Fruit fly (Drosophila melanogaster) whole organism, embryonic: Measurements from ENCODE around the gene Spn75F.

ENCODE experiments used
- ATbp ChIP-seq: fragments of 200-800 bp; sonication (Bioruptor generic); optimal IDR thresholded peaks from 2 replicates; lab custom pipeline; 2017; ENCODE audit warnings: missing biosample characterization, mild to moderate bottlenecking, missing genetic modification characterization, missing genetic modification reagents
- Adf1 ChIP-seq: fragments of 200-800 bp; sonication (Bioruptor generic); IDR thresholded peaks from 2 replicates; pipeline ENCODE4 v1.3.6; 2022; ENCODE audit warnings: missing biosample characterization, missing genetic modification characterization
- Atf-2 ChIP-seq: fragments of 200-800 bp; sonication (Bioruptor generic); optimal IDR thresholded peaks from 2 replicates; lab custom pipeline; 2016; ENCODE audit warnings: missing biosample characterization, missing genetic modification characterization
- Awh ChIP-seq: fragments of 200-800 bp; sonication (Bioruptor generic); IDR thresholded peaks from 2 replicates; pipeline ENCODE4, ENCODE4 v1.3.6; 2022; ENCODE audit warnings: missing biosample characterization, missing genetic modification characterization
- Blimp-1 ChIP-seq: fragments of 200-800 bp; sonication (Bioruptor generic); optimal IDR thresholded peaks from 3 replicates; lab custom pipeline; 2018; ENCODE audit warnings: missing biosample characterization, missing genetic modification characterization, mild to moderate bottlenecking, moderate library complexity, missing genetic modification reagents
- CG10462 ChIP-seq: fragments of 200-800 bp; sonication (Bioruptor generic); optimal IDR thresholded peaks from 2 replicates; lab custom pipeline; 2016; ENCODE audit warnings: missing biosample characterization, missing genetic modification characterization
- CG10959 ChIP-seq: fragments of 200-800 bp; sonication (Bioruptor generic); IDR thresholded peaks from 2 replicates; pipeline ENCODE4 v1.3.6; 2022; ENCODE audit warnings: missing biosample characterization, missing genetic modification characterization
- CG11247 ChIP-seq: fragments of 200-800 bp; sonication (Bioruptor generic); IDR thresholded peaks from 2 replicates; pipeline ENCODE4 v1.3.6; 2022; ENCODE audit warnings: missing biosample characterization, missing genetic modification characterization
- CG11456 ChIP-seq: fragments of 200-800 bp; sonication (Bioruptor generic); IDR thresholded peaks from 3 replicates; pipeline ENCODE4 v1.3.6; 2022; ENCODE audit warnings: missing biosample characterization, missing genetic modification characterization
- CG11696 ChIP-seq: fragments of 200-800 bp; sonication (Bioruptor generic); IDR thresholded peaks from 2 replicates; pipeline ENCODE4 v1.3.6; 2022; ENCODE audit warnings: missing biosample characterization, missing genetic modification characterization
- CG12219 ChIP-seq: fragments of 200-800 bp; sonication (Bioruptor generic); optimal IDR thresholded peaks from 3 replicates; lab custom pipeline; 2018; ENCODE audit warnings: missing biosample characterization, mild to moderate bottlenecking, missing genetic modification characterization
- CG13424 ChIP-seq: fragments of 200-800 bp; sonication (Bioruptor generic); optimal IDR thresholded peaks from 2 replicates; lab custom pipeline; 2019; ENCODE audit warnings: missing biosample characterization, mild to moderate bottlenecking, missing genetic modification characterization, moderate library complexity
- CG13775 ChIP-seq: fragments of 200-800 bp; sonication (Bioruptor generic); optimal IDR thresholded peaks from 3 replicates; lab custom pipeline; 2017; ENCODE audit warnings: missing biosample characterization, mild to moderate bottlenecking, missing genetic modification characterization
- CG14050 ChIP-seq: fragments of 200-800 bp; sonication (Bioruptor generic); IDR thresholded peaks from 3 replicates; pipeline ENCODE4 v1.3.6; 2022; ENCODE audit warnings: missing biosample characterization, missing genetic modification characterization
- CG15514 ChIP-seq: fragments of 200-800 bp; sonication (Bioruptor generic); optimal IDR thresholded peaks from 3 replicates; lab custom pipeline; 2017; ENCODE audit warnings: missing biosample characterization, missing genetic modification characterization, mild to moderate bottlenecking, moderate library complexity, missing genetic modification reagents
- CG1603 ChIP-seq: fragments of 200-800 bp; sonication (Bioruptor generic); optimal IDR thresholded peaks from 2 replicates; lab custom pipeline; 2019; ENCODE audit warnings: missing biosample characterization, mild to moderate bottlenecking, missing genetic modification characterization, moderate library complexity
- CG17328 ChIP-seq: fragments of 200-800 bp; sonication (Bioruptor generic); IDR thresholded peaks from 2 replicates; pipeline ENCODE4 v1.3.6; 2022; ENCODE audit warnings: missing biosample characterization, missing genetic modification characterization
- CG2889 ChIP-seq: fragments of 200-800 bp; sonication (Bioruptor generic); IDR thresholded peaks from 3 replicates; pipeline ENCODE4 v1.3.6; 2022; ENCODE audit warnings: missing biosample characterization, missing genetic modification characterization
- CG4360 ChIP-seq: fragments of 200-800 bp; sonication (Bioruptor generic); IDR thresholded peaks from 2 replicates; pipeline ENCODE4 v1.3.6; 2022; ENCODE audit warnings: missing biosample characterization, missing genetic modification characterization
- CG7271 ChIP-seq: fragments of 200-800 bp; sonication (Bioruptor generic); optimal IDR thresholded peaks from 2 replicates; lab custom pipeline; 2018; ENCODE audit warnings: missing biosample characterization, mild to moderate bottlenecking, missing genetic modification characterization, moderate library complexity
- CG9609 ChIP-seq: fragments of 200-800 bp; sonication (Bioruptor generic); optimal IDR thresholded peaks from 3 replicates; lab custom pipeline; 2016; ENCODE audit warnings: missing biosample characterization, missing genetic modification characterization
- CTCF ChIP-seq: fragments of 200-800 bp; sonication (Bioruptor generic); optimal IDR thresholded peaks from 2 replicates; lab custom pipeline; 2017; ENCODE audit warnings: missing biosample characterization, mild to moderate bottlenecking, missing genetic modification characterization, moderate library complexity
- Dek ChIP-seq: fragments of 200-800 bp; sonication (Bioruptor generic); optimal IDR thresholded peaks from 3 replicates; lab custom pipeline; 2019; ENCODE audit warnings: missing biosample characterization, mild to moderate bottlenecking, missing genetic modification characterization, moderate library complexity
- Ets97D ChIP-seq: fragments of 200-800 bp; sonication (Bioruptor generic); optimal IDR thresholded peaks from 3 replicates; lab custom pipeline; 2016; ENCODE audit warnings: missing biosample characterization, missing genetic modification characterization
- HHEX ChIP-seq: fragments of 200-800 bp; sonication (Bioruptor generic); optimal IDR thresholded peaks from 3 replicates; lab custom pipeline; 2017; ENCODE audit warnings: missing biosample characterization, mild to moderate bottlenecking, missing genetic modification characterization, missing genetic modification reagents
- Hr78 ChIP-seq, 2 experiments: fragments of 200-800 bp in 1 of 2; fragments of >200 bp in 1 of 2; sonication (Bioruptor generic) in 1 of 2; optimal IDR thresholded peaks; 2 replicates each; lab custom pipeline; 2017 to 2019; ENCODE audit warnings: missing biosample characterization in 2 of 2, missing genetic modification characterization in 2 of 2, mild to moderate bottlenecking in 1 of 2, moderate library complexity in 1 of 2
- MBD-R2 ChIP-seq: fragments of 200-800 bp; sonication (Bioruptor generic); IDR thresholded peaks from 2 replicates; pipeline ENCODE4 v1.3.6; 2022; ENCODE audit warnings: missing biosample characterization, missing genetic modification characterization
- Nf-YB ChIP-seq: fragments of 200-800 bp; sonication (Bioruptor generic); optimal IDR thresholded peaks from 3 replicates; lab custom pipeline; 2019; ENCODE audit warnings: missing biosample characterization, mild to moderate bottlenecking, missing genetic modification characterization, moderate library complexity
- Optix ChIP-seq: fragments of 200-800 bp; sonication (Bioruptor generic); IDR thresholded peaks from 3 replicates; pipeline ENCODE4 v1.3.6; 2022; ENCODE audit warnings: missing biosample characterization, missing genetic modification characterization
- Sox100B ChIP-seq: fragments of 200-800 bp; sonication (Bioruptor generic); optimal IDR thresholded peaks from 3 replicates; lab custom pipeline; 2018; ENCODE audit warnings: missing biosample characterization, mild to moderate bottlenecking, missing genetic modification characterization
- Xbp1 ChIP-seq: fragments of 200-800 bp; sonication (Bioruptor generic); optimal IDR thresholded peaks from 3 replicates; lab custom pipeline; 2016; ENCODE audit warnings: missing biosample characterization, mild to moderate bottlenecking, missing genetic modification characterization
- abd-A ChIP-seq: fragments of 200-800 bp; sonication (Bioruptor generic); optimal IDR thresholded peaks from 3 replicates; lab custom pipeline; 2019; ENCODE audit warnings: missing biosample characterization, mild to moderate bottlenecking, missing genetic modification characterization, moderate library complexity
- aop ChIP-seq: fragments of 200-800 bp; sonication (Bioruptor generic); IDR thresholded peaks from 2 replicates; pipeline ENCODE4 v1.3.6; 2022; ENCODE audit warnings: missing biosample characterization, missing genetic modification characterization
- ara ChIP-seq: fragments of 200-800 bp; sonication (Bioruptor generic); IDR thresholded peaks from 2 replicates; pipeline ENCODE4 v1.3.6; 2022; ENCODE audit warnings: missing biosample characterization, missing genetic modification characterization
- bcd ChIP-seq: fragments of 200-800 bp; sonication (Bioruptor generic); optimal IDR thresholded peaks from 2 replicates; lab custom pipeline; 2017; ENCODE audit warnings: missing biosample characterization, mild to moderate bottlenecking, missing genetic modification characterization
- br ChIP-seq: fragments of >200 bp; optimal IDR thresholded peaks from 2 replicates; lab custom pipeline; 2017
- crol ChIP-seq: fragments of 200-800 bp; sonication (Bioruptor generic); IDR thresholded peaks from 2 replicates; pipeline ENCODE4 v1.3.6; 2022; ENCODE audit warnings: missing biosample characterization, missing genetic modification characterization
- dimm ChIP-seq: fragments of 200-800 bp; sonication (Bioruptor generic); IDR thresholded peaks from 2 replicates; pipeline ENCODE4 v1.3.6; 2022; ENCODE audit warnings: missing biosample characterization, missing genetic modification characterization
- gsb-n ChIP-seq: fragments of 200-800 bp; sonication (Bioruptor generic); optimal IDR thresholded peaks from 3 replicates; lab custom pipeline; 2018; ENCODE audit warnings: missing biosample characterization, mild to moderate bottlenecking, missing genetic modification characterization
- inv ChIP-seq: fragments of 200-800 bp; sonication (Bioruptor generic); IDR thresholded peaks from 2 replicates; pipeline ENCODE4 v1.3.6; 2022; ENCODE audit warnings: missing biosample characterization, missing genetic modification characterization; ENCODE audit not compliant: partially characterized antibody
- kay ChIP-seq: fragments of 200-800 bp; sonication (Bioruptor generic); optimal IDR thresholded peaks from 2 replicates; lab custom pipeline; 2016; ENCODE audit warnings: missing biosample characterization, missing genetic modification characterization
- lab ChIP-seq: fragments of 200-800 bp; sonication (Bioruptor generic); optimal IDR thresholded peaks from 3 replicates; lab custom pipeline; 2017; ENCODE audit warnings: missing biosample characterization, missing genetic modification characterization, mild to moderate bottlenecking, moderate library complexity, missing genetic modification reagents
- nau ChIP-seq: fragments of 200-800 bp; sonication (Bioruptor generic); optimal IDR thresholded peaks from 3 replicates; lab custom pipeline; 2017; ENCODE audit warnings: missing biosample characterization, mild to moderate bottlenecking, missing genetic modification characterization, missing genetic modification reagents
- odd ChIP-seq: fragments of 200-800 bp; sonication (Bioruptor generic); optimal IDR thresholded peaks from 2 replicates; lab custom pipeline; 2017; ENCODE audit warnings: missing biosample characterization, mild to moderate bottlenecking, missing genetic modification characterization
- peb ChIP-seq: fragments of 200-800 bp; sonication (Bioruptor generic); IDR thresholded peaks from 2 replicates; pipeline ENCODE4 v1.3.6; 2022; ENCODE audit warnings: missing biosample characterization, missing genetic modification characterization
- prd ChIP-seq, 3 experiments: fragments of >200 bp in 2 of 3; fragments of 200-800 bp in 1 of 3; sonication (Bioruptor generic) in 1 of 3; optimal IDR thresholded peaks in 2 of 3; IDR thresholded peaks in 1 of 3; 2 replicates in 2 of 3; 3 replicates in 1 of 3; pipeline versions ENCODE4 v1.3.6 to Lab custom; 2017 to 2022; ENCODE audit warnings: missing biosample characterization in 1 of 3, missing genetic modification characterization in 1 of 3
- ranshi ChIP-seq: fragments of 200-800 bp; sonication (Bioruptor generic); IDR thresholded peaks from 2 replicates; pipeline ENCODE4 v1.3.6; 2022; ENCODE audit warnings: missing biosample characterization, missing genetic modification characterization
- run ChIP-seq: fragments of 200-800 bp; sonication (Bioruptor generic); optimal IDR thresholded peaks from 3 replicates; lab custom pipeline; 2018; ENCODE audit warnings: missing biosample characterization, mild to moderate bottlenecking, missing genetic modification characterization
- scrt ChIP-seq: fragments of 200-800 bp; sonication (Bioruptor generic); optimal IDR thresholded peaks from 2 replicates; lab custom pipeline; 2018; ENCODE audit warnings: missing biosample characterization, mild to moderate bottlenecking, missing genetic modification characterization, moderate library complexity
- so ChIP-seq: fragments of 200-800 bp; sonication (Bioruptor generic); IDR thresholded peaks from 3 replicates; pipeline ENCODE4 v1.3.6; 2022; ENCODE audit warnings: missing biosample characterization, missing genetic modification characterization
- trem ChIP-seq: fragments of 200-800 bp; optimal IDR thresholded peaks from 3 replicates; lab custom pipeline; 2019; ENCODE audit warnings: missing biosample characterization, mild to moderate bottlenecking, missing genetic modification characterization, moderate library complexity

Spn75F gene

dm6 chr3L:19132586-19132985 lies 3.1 kb upstream of the Spn75F start (continued):
- TF ChIP-seq CG13424 (tag; lab: Kevin White, UChicago) (no peak), nau (GFP tag; lab: Kevin White, UChicago) (no peak), ATbp (GFP tag; lab: Kevin White, UChicago) (peak; percentile 58), Optix (GFP tag; lab: Robert Waterston, UW) (no peak; the same call in 1 of the 3 replicates), HHEX (GFP tag; lab: Kevin White, UChicago) (peak; percentile 42), Sox100B (GFP tag; lab: Kevin White, UChicago) (peak; percentile 13), CG11456 (GFP tag; lab: Robert Waterston, UW) (peak; percentile 46; the same call in 1 of the 3 replicates), kay (GFP tag; lab: Kevin White, UChicago) (no peak), scrt (peak; percentile 68), CG11696 (no peak), dimm (GFP tag; lab: Robert Waterston, UW) (no peak), Nf-YB (GFP tag; lab: Kevin White, UChicago) (no peak), CG1603 (tag; lab: Kevin White, UChicago) (peak; percentile 29), Hr78 (GFP tag; optimal IDR thresholded peaks at IDR 0.05; lab: Kevin White, UChicago) (no peak), Adf1 (GFP tag; lab: Robert Waterston, UW) (no peak), Ets97D (GFP tag; lab: Kevin White, UChicago) (peak; percentile 77), CG10462 (GFP tag; lab: Kevin White, UChicago) (no peak), lab (GFP tag; lab: Kevin White, UChicago) (peak; percentile 77), CG15514 (GFP tag; lab: Kevin White, UChicago) (peak; percentile 54), CG14050 (peak; percentile 37; the same call in 1 of the 3 replicates), CTCF (GFP tag; lab: Kevin White, UChicago) (peak; percentile 87), trem (no peak), CG11247 (peak; percentile 45; the same call in 1 of the 2 replicates), abd-A (tag; lab: Kevin White, UChicago) (peak; percentile 66), CG7271 (tag; lab: Kevin White, UChicago) (peak; percentile 40), prd (optimal IDR thresholded peaks at IDR 0.05; lab: Kevin White, UChicago) (no peak), prd (GFP tag; IDR thresholded peaks at IDR 0.05; lab: Robert Waterston, UW) (peak; percentile 20; the same call in 1 of the 3 replicates), CG12219 (peak; percentile 35), run (tag; lab: Kevin White, UChicago) (no peak), so (GFP tag; lab: Robert Waterston, UW) (no peak), odd (GFP tag; lab: Kevin White, UChicago) (peak; percentile 55), ara (peak; percentile 40; the same call in 1 of the 2 replicates), inv (GFP tag; lab: Robert Waterston, UW) (no peak), CG4360 (GFP tag; lab: Robert Waterston, UW) (no peak), Xbp1 (GFP tag; lab: Kevin White, UChicago) (no peak), Awh (GFP tag; lab: Robert Waterston, UW) (0 out of 2 replicates have a peak, but pooled peaks have one; percentile 42), CG2889 (no peak), CG9609 (no peak), MBD-R2 (GFP tag; lab: Robert Waterston, UW) (no peak), br (no peak), Atf-2 (GFP tag; lab: Kevin White, UChicago) (no peak), bcd (GFP tag; lab: Kevin White, UChicago) (peak; percentile 44), CG17328 (GFP tag; lab: Robert Waterston, UW) (peak; percentile 50; the same call in 1 of the 2 replicates), aop (no peak), ranshi (GFP tag; lab: Robert Waterston, UW) (peak; percentile 45; the same call in 1 of the 2 replicates), gsb-n (tag; lab: Kevin White, UChicago) (no peak), CG13775 (GFP tag; lab: Kevin White, UChicago) (no peak), crol (peak; percentile 17; the same call in 1 of the 2 replicates), CG10959 (GFP tag; lab: Robert Waterston, UW) (0 out of 2 replicates have a peak, but pooled peaks have one; percentile 16), Dek (tag; lab: Kevin White, UChicago) (no peak), peb (GFP tag; lab: Robert Waterston, UW) (no peak), Blimp-1 (GFP tag; lab: Kevin White, UChicago) (no peak)
